Worm (Caenorhabditis elegans) whole organism, mixed stage, embryonic: ENCODE results near the gene C50B6.9.

Source experiments
- cnd-1 ChIP-seq: fragments of 200-800 bp; sonication (Bioruptor generic); optimal IDR thresholded peaks from 2 replicates; lab custom pipeline; 2018; ENCODE audit warnings: mild to moderate bottlenecking, missing genetic modification characterization, missing compliant biosample characterization
- mep-1 ChIP-seq: fragments of 150-350 bp; optimal IDR thresholded peaks from 2 replicates; lab custom pipeline; 2017; ENCODE audit warnings: missing biosample characterization, missing genetic modification reagents, missing genetic modification characterization, inconsistent platforms
- nhr-12 ChIP-seq: fragments of 150-350 bp; optimal IDR thresholded peaks from 2 replicates; lab custom pipeline; 2014; ENCODE audit warnings: missing biosample characterization, missing genetic modification characterization
- nhr-237 ChIP-seq: fragments of 150-350 bp; optimal IDR thresholded peaks from 2 replicates; lab custom pipeline; 2014; ENCODE audit warnings: missing biosample characterization, missing genetic modification characterization
- nhr-28 ChIP-seq: fragments of 150-350 bp; optimal IDR thresholded peaks from 2 replicates; lab custom pipeline; 2014; ENCODE audit warnings: missing biosample characterization, missing genetic modification characterization
- sptf-1 ChIP-seq: sonication (generic microtip); optimal IDR thresholded peaks from 2 replicates; lab custom pipeline; 2017; ENCODE audit warnings: mild to moderate bottlenecking, missing genetic modification characterization, moderate library complexity, missing compliant biosample characterization
- unc-62 ChIP-seq: fragments of 150-350 bp; optimal IDR thresholded peaks from 2 replicates; lab custom pipeline; 2014; ENCODE audit warnings: missing biosample characterization, missing genetic modification reagents, missing genetic modification characterization
- ztf-11 ChIP-seq: fragments of 150-350 bp; optimal IDR thresholded peaks from 2 replicates; lab custom pipeline; 2014; ENCODE audit warnings: missing biosample characterization, missing genetic modification characterization

- TF ChIP-seq unc-62 (GFP tag; lab: Kevin White, UChicago) = no peak
- TF ChIP-seq ztf-11 (tag; lab: Kevin White, UChicago) = no peak
- no peak for TF ChIP-seq nhr-28 (tag; lab: Kevin White, UChicago)
- no peak for TF ChIP-seq sptf-1 (tag; lab: Kevin White, UChicago)
- TF ChIP-seq nhr-237 (tag; lab: Kevin White, UChicago) = no peak
- no peak for TF ChIP-seq mep-1 (tag; lab: Kevin White, UChicago)
- no peak for TF ChIP-seq nhr-12
- TF ChIP-seq cnd-1 (tag; lab: Kevin White, UChicago) = no peak
Measured at ce11 chrV:13356210-13356609, 20.0 kb downstream of the C50B6.9 start.
